Worm (Caenorhabditis elegans) whole organism, L4/young adult: ENCODE results near the gene F18E3.13.
"Not testable (repeated sequence)": the region's sequence is repeated elsewhere in the genome, so short reads cannot be mapped to it uniquely, and the experiment has no call there.

Experiments
- W03F9.2 ChIP-seq: fragments of 150-350 bp; optimal IDR thresholded peaks from 2 replicates; lab custom pipeline; 2014; ENCODE audit warnings: missing biosample characterization, missing genetic modification characterization
- dao-5 ChIP-seq: sonication (generic microtip); optimal IDR thresholded peaks from 2 replicates; lab custom pipeline; 2016; ENCODE audit warnings: missing genotype, missing genetic modification characterization, moderate library complexity, missing compliant biosample characterization
- him-1 ChIP-seq: sonication (generic microtip); optimal IDR thresholded peaks from 2 replicates; lab custom pipeline; 2016; ENCODE audit warnings: missing genotype, missing genetic modification reagents, missing genetic modification characterization, missing compliant biosample characterization

F18E3.13 gene

ce11 chrV:7432441-7433146 lies 16.6 kb downstream of the F18E3.13 start:
- no peak for TF ChIP-seq dao-5 (tag; lab: Kevin White, UChicago)
- TF ChIP-seq him-1 = no peak
- TF ChIP-seq W03F9.2 = no peak

ce11 chrV:7434805-7435363 lies 18.9 kb downstream of the F18E3.13 start:
- TF ChIP-seq W03F9.2 (peak; percentile 0), dao-5 (tag; lab: Kevin White, UChicago) (no peak), him-1 (no peak)

- TF ChIP-seq dao-5 (tag; lab: Kevin White, UChicago) (no peak), W03F9.2 (no peak), him-1 (no peak)
Measured at ce11 chrV:7435376-7436204, 19.6 kb downstream of the F18E3.13 start, which contains the start of the genes ddo-2 and F25E5.8. Gene ddo-2, minus strand, starts transcription at chrV:7435705. Gene F25E5.8, plus strand, starts transcription at chrV:7435930.

- no peak for TF ChIP-seq W03F9.2
- no peak for TF ChIP-seq him-1
- TF ChIP-seq dao-5 (tag; lab: Kevin White, UChicago) = no peak
Measured at ce11 chrV:7436509-7436908, 20.5 kb downstream of the F18E3.13 start.

- TF ChIP-seq W03F9.2 (no peak), dao-5 (tag; lab: Kevin White, UChicago) (no peak)
Measured at ce11 chrV:7436911-7437310, 20.9 kb downstream of the F18E3.13 start.

ce11 chrV:7437538-7437937 lies 21.6 kb downstream of the F18E3.13 start, which contains the start of gene F25E5.9:
Gene F25E5.9, minus strand, starts transcription at chrV:7437919.
- TF ChIP-seq dao-5 (tag; lab: Kevin White, UChicago) (no peak), him-1 (no peak), W03F9.2 (no peak)

- TF ChIP-seq W03F9.2 (no peak), dao-5 (tag; lab: Kevin White, UChicago) (no peak), him-1 (no peak)
Measured at ce11 chrV:7437985-7438384, 22.0 kb downstream of the F18E3.13 start, which contains the start of gene F25E5.16. Gene F25E5.16, plus strand, starts transcription at chrV:7438285.

ce11 chrV:7439807-7440206 lies 23.8 kb downstream of the F18E3.13 start, which contains the start of gene try-13:
Gene try-13, plus strand, starts transcription at chrV:7440107.
- TF ChIP-seq him-1 = no peak
- no peak for TF ChIP-seq W03F9.2

- not testable (repeated sequence) for TF ChIP-seq W03F9.2; dao-5 (tag; lab: Kevin White, UChicago); him-1
Measured at ce11 chrV:7444331-7444730, 28.4 kb downstream of the F18E3.13 start, which contains the start of gene nhr-141. Gene nhr-141, plus strand, starts transcription at chrV:7444661.

ce11 chrV:7446965-7447364 lies 31.0 kb downstream of the F18E3.13 start, which contains the start of gene F25E5.5:
Gene F25E5.5, plus strand, starts transcription at chrV:7447265.
- TF ChIP-seq him-1 (no peak), dao-5 (tag; lab: Kevin White, UChicago) (no peak), W03F9.2 (no peak)

ce11 chrV:7449303-7449827 lies 33.4 kb downstream of the F18E3.13 start, which contains the start of gene try-12:
Gene try-12, plus strand, starts transcription at chrV:7449353.
- TF ChIP-seq W03F9.2 = no peak
- TF ChIP-seq dao-5 (tag; lab: Kevin White, UChicago) = no peak
- no peak for TF ChIP-seq him-1

- TF ChIP-seq him-1 (no peak), dao-5 (tag; lab: Kevin White, UChicago) (no peak), W03F9.2 (no peak)
Measured at ce11 chrV:7451421-7451820, 35.5 kb downstream of the F18E3.13 start, which contains the start of gene try-11. Gene try-11, plus strand, starts transcription at chrV:7451721.

ce11 chrV:7454236-7454635 lies 38.3 kb downstream of the F18E3.13 start, which contains the start of gene try-8:
Gene try-8, minus strand, starts transcription at chrV:7454336.
- TF ChIP-seq dao-5 (tag; lab: Kevin White, UChicago) (no peak), W03F9.2 (no peak), him-1 (no peak)

- TF ChIP-seq dao-5 (tag; lab: Kevin White, UChicago) (no peak), W03F9.2 (no peak), him-1 (no peak)
Measured at ce11 chrV:7455008-7455407, 39.0 kb downstream of the F18E3.13 start, which contains the start of gene F25E5.2. Gene F25E5.2, plus strand, starts transcription at chrV:7455308.
